Worm (Caenorhabditis elegans) whole organism, young adult: ENCODE measurements around the gene F54D5.4.

Experiments
- B0261.1 ChIP-seq: sonication (generic microtip); optimal IDR thresholded peaks from 2 replicates; lab custom pipeline; 2016; ENCODE audit warnings: mild to moderate bottlenecking, missing genetic modification characterization, moderate library complexity, missing compliant biosample characterization
- D2030.7 ChIP-seq: fragments of 200-800 bp; sonication (Bioruptor generic); IDR thresholded peaks from 2 replicates; pipeline ENCODE4 v1.3.6; 2022; ENCODE audit warnings: missing genetic modification reagents, missing genetic modification characterization, missing compliant biosample characterization
- F22D6.2 ChIP-seq: sonication (generic microtip); optimal IDR thresholded peaks from 2 replicates; lab custom pipeline; 2016; ENCODE audit warnings: mild to moderate bottlenecking, missing genetic modification characterization, missing compliant biosample characterization
- F23B12.7 ChIP-seq: sonication (generic microtip); optimal IDR thresholded peaks from 2 replicates; lab custom pipeline; 2017; ENCODE audit warnings: missing genetic modification characterization, mild to moderate bottlenecking, missing compliant biosample characterization, antibody characterized with exemption, moderate library complexity; ENCODE audit not compliant: insufficient read depth
- F33H1.4 ChIP-seq: fragments of 200-800 bp; sonication (Bioruptor generic); IDR thresholded peaks from 2 replicates; pipeline ENCODE4 v1.3.6; 2022; ENCODE audit warnings: missing genetic modification reagents, missing genetic modification characterization, missing compliant biosample characterization
- F39B2.1 ChIP-seq: fragments of 200-800 bp; sonication (Bioruptor generic); IDR thresholded peaks from 2 replicates; pipeline ENCODE4 v1.3.6; 2022; ENCODE audit warnings: missing genetic modification reagents, missing genetic modification characterization, missing compliant biosample characterization
- F52B5.7 ChIP-seq: sonication (generic microtip); optimal IDR thresholded peaks from 2 replicates; lab custom pipeline; 2016; ENCODE audit warnings: mild to moderate bottlenecking, missing genetic modification characterization, missing compliant biosample characterization
- K12H6.12 ChIP-seq: fragments of 200-800 bp; sonication (Bioruptor generic); optimal IDR thresholded peaks from 2 replicates; lab custom pipeline; 2018; ENCODE audit warnings: mild to moderate bottlenecking, missing genetic modification characterization, missing compliant biosample characterization
- Y56A3A.18 ChIP-seq: fragments of 200-800 bp; sonication (Bioruptor generic); IDR thresholded peaks from 2 replicates; pipeline ENCODE4 v1.3.6; 2022; ENCODE audit warnings: missing genetic modification reagents, missing genetic modification characterization, missing compliant biosample characterization
- Y79H2A.3 ChIP-seq: fragments of 200-800 bp; sonication (Bioruptor generic); conservative IDR thresholded peaks from 2 replicates; pipeline ENCODE4 v1.3.6; 2022; ENCODE audit warnings: missing genetic modification reagents, missing genetic modification characterization, missing compliant biosample characterization
- Y95B8A.8 ChIP-seq: fragments of 200-800 bp; sonication (Bioruptor generic); IDR thresholded peaks from 2 replicates; pipeline ENCODE4 v1.3.6; 2022; ENCODE audit warnings: missing genetic modification reagents, missing genetic modification characterization, missing compliant biosample characterization
- ama-1 ChIP-seq, 3 experiments: fragments of 150-350 bp in 1 of 3; sonication (generic microtip) in 2 of 3; optimal IDR thresholded peaks; 2 replicates each; lab custom pipeline; 2014 to 2018; ENCODE audit warnings: missing biosample characterization in 2 of 3, missing genetic modification characterization in 2 of 3, missing genetic modification reagents in 2 of 3
- attf-3 ChIP-seq: fragments of 200-800 bp; sonication (Bioruptor generic); conservative IDR thresholded peaks from 2 replicates; pipeline ENCODE4 v1.3.6; 2022; ENCODE audit warnings: missing genetic modification reagents, missing genetic modification characterization, missing compliant biosample characterization
- attf-5 ChIP-seq: fragments of 200-800 bp; sonication (Bioruptor generic); optimal IDR thresholded peaks from 2 replicates; lab custom pipeline; 2018; ENCODE audit warnings: mild to moderate bottlenecking, missing genetic modification characterization, missing compliant biosample characterization
- attf-6 ChIP-seq: fragments of 200-800 bp; sonication (Bioruptor generic); IDR thresholded peaks from 2 replicates; pipeline ENCODE4 v1.3.6; 2022; ENCODE audit warnings: missing genetic modification reagents, missing genetic modification characterization, missing compliant biosample characterization
- cebp-1 ChIP-seq, 2 experiments: fragments of 200-800 bp in 1 of 2; sonication (Bioruptor generic) in 1 of 2; sonication (generic microtip) in 1 of 2; IDR thresholded peaks in 1 of 2; optimal IDR thresholded peaks in 1 of 2; 2 replicates each; pipeline versions ENCODE4 v1.3.6 to Lab custom; 2017 to 2022; ENCODE audit warnings: missing compliant biosample characterization in 2 of 2, missing genetic modification characterization in 2 of 2, mild to moderate bottlenecking in 1 of 2, missing genetic modification reagents in 1 of 2, moderate library complexity in 1 of 2
- cebp-2 ChIP-seq: fragments of 200-800 bp; sonication (Bioruptor generic); IDR thresholded peaks from 2 replicates; pipeline ENCODE4 v1.3.6; 2022; ENCODE audit warnings: missing genetic modification characterization, missing compliant biosample characterization
- ceh-58 ChIP-seq: fragments of 200-800 bp; sonication (Bioruptor generic); IDR thresholded peaks from 2 replicates; pipeline ENCODE4 v1.3.6; 2022; ENCODE audit warnings: missing genetic modification characterization, missing compliant biosample characterization
- ceh-91 ChIP-seq: fragments of 200-800 bp; sonication (Bioruptor generic); IDR thresholded peaks from 2 replicates; pipeline ENCODE4 v1.3.6; 2022; ENCODE audit warnings: missing genetic modification reagents, missing genetic modification characterization, missing compliant biosample characterization
- dox-1 ChIP-seq: fragments of 200-800 bp; sonication (Bioruptor generic); IDR thresholded peaks from 2 replicates; pipeline ENCODE4 v1.3.6; 2022; ENCODE audit warnings: missing genetic modification reagents, missing genetic modification characterization, missing compliant biosample characterization
- efl-1 ChIP-seq: fragments of 150-350 bp; optimal IDR thresholded peaks from 2 replicates; lab custom pipeline; 2014; ENCODE audit warnings: missing biosample characterization, missing genetic modification reagents, missing genetic modification characterization
- egl-18 ChIP-seq: fragments of 200-800 bp; sonication (Bioruptor generic); IDR thresholded peaks from 2 replicates; pipeline ENCODE4 v1.3.6; 2022; ENCODE audit warnings: missing genetic modification reagents, missing genetic modification characterization, missing compliant biosample characterization
- egl-44 ChIP-seq: fragments of 200-800 bp; sonication (Bioruptor generic); IDR thresholded peaks from 2 replicates; pipeline ENCODE4 v1.3.6; 2022; ENCODE audit warnings: missing genetic modification reagents, missing genetic modification characterization, missing compliant biosample characterization
- egrh-3 ChIP-seq: fragments of 200-800 bp; sonication (Bioruptor generic); IDR thresholded peaks from 2 replicates; pipeline ENCODE4 v1.3.6; 2022; ENCODE audit warnings: missing genetic modification reagents, missing genetic modification characterization, missing compliant biosample characterization
- ets-4 ChIP-seq: fragments of 200-800 bp; sonication (Bioruptor generic); optimal IDR thresholded peaks from 2 replicates; lab custom pipeline; 2018; ENCODE audit warnings: mild to moderate bottlenecking, missing genetic modification characterization, missing compliant biosample characterization
- hlh-26 ChIP-seq: fragments of 200-800 bp; sonication (Bioruptor generic); conservative IDR thresholded peaks from 2 replicates; pipeline ENCODE4 v1.3.6; 2022; ENCODE audit warnings: missing genetic modification reagents, missing genetic modification characterization, missing compliant biosample characterization
- hrde-1 ChIP-seq: sonication (generic microtip); optimal IDR thresholded peaks from 2 replicates; lab custom pipeline; 2016; ENCODE audit warnings: missing genetic modification characterization, mild to moderate bottlenecking, missing compliant biosample characterization, moderate library complexity, missing genotype, missing genetic modification reagents, borderline replicate concordance
- lin-35 ChIP-seq, 3 experiments: fragments of 150-350 bp in 2 of 3; sonication (generic microtip) in 1 of 3; optimal IDR thresholded peaks; 2 replicates each; lab custom pipeline; 2014 to 2018; ENCODE audit warnings: missing biosample characterization in 3 of 3, missing genetic modification characterization in 3 of 3, missing genetic modification reagents in 3 of 3
- lin-40 ChIP-seq: sonication (generic microtip); optimal IDR thresholded peaks from 2 replicates; lab custom pipeline; 2016; ENCODE audit warnings: missing genetic modification characterization, mild to moderate bottlenecking, missing compliant biosample characterization, missing genotype, missing genetic modification reagents
- madf-8 ChIP-seq: fragments of 200-800 bp; sonication (Bioruptor generic); conservative IDR thresholded peaks from 2 replicates; pipeline ENCODE4 v1.3.6; 2022; ENCODE audit warnings: missing genetic modification reagents, missing genetic modification characterization, missing compliant biosample characterization
- nfya-1 ChIP-seq: sonication (generic microtip); optimal IDR thresholded peaks from 2 replicates; lab custom pipeline; 2017; ENCODE audit warnings: antibody characterized with exemption, missing compliant biosample characterization, missing genetic modification characterization, borderline replicate concordance; ENCODE audit not compliant: insufficient read depth
- nfya-2 ChIP-seq: fragments of 200-800 bp; sonication (Bioruptor generic); IDR thresholded peaks from 2 replicates; pipeline ENCODE4 v1.3.6; 2022; ENCODE audit warnings: missing genetic modification reagents, missing genetic modification characterization, missing compliant biosample characterization
- nhr-27 ChIP-seq: fragments of 200-800 bp; sonication (Bioruptor generic); optimal IDR thresholded peaks from 2 replicates; lab custom pipeline; 2018; ENCODE audit warnings: mild to moderate bottlenecking, missing genetic modification characterization, moderate library complexity, missing compliant biosample characterization
- nhr-80 ChIP-seq: sonication (generic microtip); optimal IDR thresholded peaks from 2 replicates; lab custom pipeline; 2016; ENCODE audit warnings: missing genetic modification characterization, missing compliant biosample characterization
- pbrm-1 ChIP-seq: fragments of 200-800 bp; sonication (Bioruptor generic); IDR thresholded peaks from 2 replicates; pipeline ENCODE4 v1.3.6; 2022; ENCODE audit warnings: missing genetic modification reagents, missing genetic modification characterization, missing compliant biosample characterization
- pha-4 ChIP-seq: fragments of 150-350 bp; sonication (generic microtip); optimal IDR thresholded peaks from 2 replicates; lab custom pipeline; 2014; ENCODE audit warnings: missing biosample characterization, missing genetic modification reagents, missing genetic modification characterization
- rec-8 ChIP-seq, 2 experiments: sonication (generic microtip); optimal IDR thresholded peaks; 2 replicates each; lab custom pipeline; 2016; ENCODE audit warnings: mild to moderate bottlenecking in 2 of 2, missing genetic modification characterization in 2 of 2, missing genetic modification reagents in 2 of 2, missing genotype in 2 of 2, missing biosample characterization in 1 of 2, missing compliant biosample characterization in 1 of 2, moderate library complexity in 1 of 2
- sea-2 ChIP-seq: fragments of 200-800 bp; sonication (Bioruptor generic); IDR thresholded peaks from 2 replicates; pipeline ENCODE4 v1.3.6; 2022; ENCODE audit warnings: missing genetic modification characterization, missing compliant biosample characterization
- snpc-1.1 ChIP-seq: sonication (generic microtip); optimal IDR thresholded peaks from 2 replicates; lab custom pipeline; 2017; ENCODE audit warnings: missing genetic modification characterization, mild to moderate bottlenecking, missing compliant biosample characterization, antibody characterized with exemption, moderate library complexity, missing genotype, missing genetic modification reagents; ENCODE audit not compliant: insufficient read depth
- snpc-3.4 ChIP-seq: sonication (generic microtip); optimal IDR thresholded peaks from 2 replicates; lab custom pipeline; 2017; ENCODE audit warnings: missing genetic modification characterization, mild to moderate bottlenecking, missing compliant biosample characterization, antibody characterized with exemption, moderate library complexity, missing genotype, missing genetic modification reagents
- sptf-2 ChIP-seq: fragments of 200-800 bp; sonication (Bioruptor generic); optimal IDR thresholded peaks from 2 replicates; lab custom pipeline; 2018; ENCODE audit warnings: mild to moderate bottlenecking, missing genetic modification characterization, missing compliant biosample characterization
- tbp1 ChIP-seq: fragments of 200-800 bp; sonication (Bioruptor generic); optimal IDR thresholded peaks from 2 replicates; lab custom pipeline; 2018; ENCODE audit warnings: mild to moderate bottlenecking, missing genetic modification characterization, missing compliant biosample characterization
- unc-130 ChIP-seq: sonication (generic microtip); optimal IDR thresholded peaks from 2 replicates; lab custom pipeline; 2016; ENCODE audit warnings: missing genetic modification reagents, missing genetic modification characterization, missing compliant biosample characterization
- xnd-1 ChIP-seq: sonication (generic microtip); optimal IDR thresholded peaks from 2 replicates; lab custom pipeline; 2016; ENCODE audit warnings: missing genotype, missing genetic modification reagents, missing genetic modification characterization, missing compliant biosample characterization
- ztf-22 ChIP-seq: fragments of 200-800 bp; sonication (Bioruptor generic); optimal IDR thresholded peaks from 2 replicates; lab custom pipeline; 2018; ENCODE audit warnings: mild to moderate bottlenecking, missing genetic modification characterization, moderate library complexity, missing compliant biosample characterization
- ztf-26 ChIP-seq: sonication (generic microtip); optimal IDR thresholded peaks from 2 replicates; lab custom pipeline; 2017; ENCODE audit warnings: missing genetic modification characterization, missing compliant biosample characterization
- ztf-6 ChIP-seq: fragments of 200-800 bp; sonication (Bioruptor generic); IDR thresholded peaks from 2 replicates; pipeline ENCODE4 v1.3.6; 2022; ENCODE audit warnings: missing genetic modification reagents, missing genetic modification characterization, missing compliant biosample characterization

Gene F54D5.4

ce11 chrII:11537115-11537514 is 32.5 kb upstream of the F54D5.4 start (continued):
- TF ChIP-seq nhr-27 (tag; lab: Kevin White, UChicago) (no peak), sptf-2 (GFP tag; lab: Kevin White, UChicago) (no peak), attf-6 (GFP tag; lab: Robert Waterston, UW) (0 out of 2 replicates have a peak, but pooled peaks have one; percentile 54), madf-8 (peak; percentile 98), nhr-80 (tag; lab: Kevin White, UChicago) (no peak), lin-35 (GFP tag; optimal IDR thresholded peaks at IDR 0.05; lab: Kevin White, UChicago) (peak in 2 of 3 experiments; percentile 38 to 44), ceh-58 (0 out of 2 replicates have a peak, but pooled peaks have one; percentile 20), ztf-6 (no peak), pha-4 (tag; lab: Kevin White, UChicago) (no peak), ama-1 (optimal IDR thresholded peaks at IDR 0.05; lab: Kevin White, UChicago) (no peak), ama-1 (GFP tag; optimal IDR thresholded peaks at IDR 0.05; lab: Kevin White, UChicago) (no peak), sea-2 (GFP tag; lab: Robert Waterston, UW) (no peak), F52B5.7 (no peak), cebp-2 (GFP tag; lab: Robert Waterston, UW) (no peak), F33H1.4 (GFP tag; lab: Robert Waterston, UW) (peak; percentile 79), ets-4 (GFP tag; lab: Kevin White, UChicago) (no peak), attf-3 (0 out of 2 replicates have a peak, but pooled peaks have one; percentile 38), D2030.7 (GFP tag; lab: Robert Waterston, UW) (peak; percentile 95), Y79H2A.3 (GFP tag; lab: Robert Waterston, UW) (no peak), egl-18 (GFP tag; lab: Robert Waterston, UW) (no peak), hrde-1 (tag; lab: Kevin White, UChicago) (peak; percentile 44), egrh-3 (GFP tag; lab: Robert Waterston, UW) (peak; percentile 82), xnd-1 (peak; percentile 95), nfya-1 (tag; lab: Kevin White, UChicago) (no peak), ztf-22 (GFP tag; lab: Kevin White, UChicago) (no peak), F39B2.1 (GFP tag; lab: Robert Waterston, UW) (no peak), F22D6.2 (no peak), snpc-3.4 (tag; lab: Kevin White, UChicago) (peak; percentile 89), egl-44 (no peak), F23B12.7 (tag; lab: Kevin White, UChicago) (no peak), ztf-26 (tag; lab: Kevin White, UChicago) (no peak), pbrm-1 (GFP tag; lab: Robert Waterston, UW) (peak; percentile 75; the same call in 1 of the 2 replicates), cebp-1 (GFP tag; IDR thresholded peaks at IDR 0.05; lab: Robert Waterston, UW) (0 out of 2 replicates have a peak, but pooled peaks have one; percentile 27), cebp-1 (tag; optimal IDR thresholded peaks at IDR 0.05; lab: Kevin White, UChicago) (no peak), B0261.1 (tag; lab: Kevin White, UChicago) (no peak), hlh-26 (GFP tag; lab: Robert Waterston, UW) (no peak), unc-130 (GFP tag; lab: Kevin White, UChicago) (peak; percentile 72), dox-1 (GFP tag; lab: Robert Waterston, UW) (peak; percentile 92), nfya-2 (GFP tag; lab: Robert Waterston, UW) (no peak), tbp1 (peak; percentile 59), ceh-91 (GFP tag; lab: Robert Waterston, UW) (peak; percentile 94), Y95B8A.8 (GFP tag; lab: Robert Waterston, UW) (peak; percentile 81; the same call in 1 of the 2 replicates), Y56A3A.18 (GFP tag; lab: Robert Waterston, UW) (no peak), snpc-1.1 (tag; lab: Kevin White, UChicago) (no peak), rec-8 (tag; optimal IDR thresholded peaks at IDR 0.05; lab: Kevin White, UChicago) (no peak), K12H6.12 (tag; lab: Kevin White, UChicago) (no peak), attf-5 (GFP tag; lab: Kevin White, UChicago) (no peak), efl-1 (GFP tag; lab: Kevin White, UChicago) (peak; percentile 97), lin-40 (no peak)
